Fruit fly (Drosophila melanogaster) whole organism, embryonic: ENCODE data around the gene CG31211.

ENCODE experiments used
- Ada2b ChIP-seq: fragments of 200-800 bp; sonication (Bioruptor generic); IDR thresholded peaks from 2 replicates; pipeline ENCODE4 v1.3.6; 2022; ENCODE audit warnings: missing biosample characterization, missing genetic modification characterization
- CG12155 ChIP-seq: fragments of 200-800 bp; sonication (Bioruptor generic); optimal IDR thresholded peaks from 3 replicates; lab custom pipeline; 2016; ENCODE audit warnings: missing biosample characterization, missing genetic modification characterization
- CG13287 ChIP-seq: fragments of 200-800 bp; sonication (Bioruptor generic); IDR thresholded peaks from 2 replicates; pipeline ENCODE4 v1.3.6; 2022; ENCODE audit warnings: missing biosample characterization, missing genetic modification characterization; ENCODE audit not compliant: partially characterized antibody
- CG1647 ChIP-seq: fragments of 200-800 bp; sonication (Bioruptor generic); optimal IDR thresholded peaks from 3 replicates; lab custom pipeline; 2016; ENCODE audit warnings: missing biosample characterization, missing genetic modification characterization
- CG17829 ChIP-seq: fragments of 200-800 bp; optimal IDR thresholded peaks from 2 replicates; lab custom pipeline; 2019; ENCODE audit warnings: missing biosample characterization, mild to moderate bottlenecking, missing genetic modification characterization, moderate library complexity
- CG2678 ChIP-seq: fragments of 200-800 bp; sonication (Bioruptor generic); optimal IDR thresholded peaks from 3 replicates; lab custom pipeline; 2019; ENCODE audit warnings: missing biosample characterization, mild to moderate bottlenecking, missing genetic modification characterization, moderate library complexity
- CG32772 ChIP-seq: fragments of 200-800 bp; sonication (Bioruptor generic); IDR thresholded peaks from 2 replicates; pipeline ENCODE4 v1.3.6; 2022; ENCODE audit warnings: missing biosample characterization, missing genetic modification characterization
- CG4617 ChIP-seq: fragments of 200-800 bp; sonication (Bioruptor generic); optimal IDR thresholded peaks from 3 replicates; lab custom pipeline; 2016; ENCODE audit warnings: missing biosample characterization, missing genetic modification characterization, borderline replicate concordance
- CG6689 ChIP-seq: fragments of 200-800 bp; sonication (Bioruptor generic); IDR thresholded peaks from 2 replicates; pipeline ENCODE4 v1.3.6; 2022; ENCODE audit warnings: missing biosample characterization, missing genetic modification characterization
- CG7357 ChIP-seq: fragments of 200-800 bp; sonication (Bioruptor generic); IDR thresholded peaks from 3 replicates; pipeline ENCODE4 v1.3.6; 2022; ENCODE audit warnings: missing biosample characterization, missing genetic modification characterization
- CTCF ChIP-seq: fragments of 200-800 bp; sonication (Bioruptor generic); optimal IDR thresholded peaks from 2 replicates; lab custom pipeline; 2017; ENCODE audit warnings: missing biosample characterization, mild to moderate bottlenecking, missing genetic modification characterization, moderate library complexity
- CrebB ChIP-seq: fragments of 200-800 bp; sonication (Bioruptor generic); optimal IDR thresholded peaks from 3 replicates; lab custom pipeline; 2018; ENCODE audit warnings: missing biosample characterization, mild to moderate bottlenecking, missing genetic modification characterization
- E2f1 ChIP-seq: fragments of 200-800 bp; sonication (Bioruptor generic); IDR thresholded peaks from 2 replicates; pipeline ENCODE4 v1.3.6; 2022; ENCODE audit warnings: missing biosample characterization, missing genetic modification characterization
- Gsc ChIP-seq: fragments of 200-800 bp; sonication (Bioruptor generic); IDR thresholded peaks from 2 replicates; pipeline ENCODE4 v1.3.6; 2022; ENCODE audit warnings: missing biosample characterization, missing genetic modification characterization
- HLH4C ChIP-seq: fragments of 200-800 bp; sonication (Bioruptor generic); IDR thresholded peaks from 3 replicates; pipeline ENCODE4 v1.3.6; 2022; ENCODE audit warnings: missing biosample characterization, missing genetic modification characterization; ENCODE audit not compliant: partially characterized antibody
- Kr ChIP-seq: fragments of 200-800 bp; sonication (Bioruptor generic); optimal IDR thresholded peaks from 2 replicates; lab custom pipeline; 2017; ENCODE audit warnings: missing biosample characterization, mild to moderate bottlenecking, missing genetic modification characterization
- Lim3 ChIP-seq: fragments of 200-800 bp; sonication (Bioruptor generic); IDR thresholded peaks from 2 replicates; pipeline ENCODE4 v1.3.6; 2022; ENCODE audit warnings: missing biosample characterization, missing genetic modification characterization
- Meics ChIP-seq: fragments of 200-800 bp; sonication (Bioruptor generic); optimal IDR thresholded peaks from 2 replicates; lab custom pipeline; 2017; ENCODE audit warnings: missing biosample characterization, mild to moderate bottlenecking, missing genetic modification characterization
- NFAT ChIP-seq: fragments of 200-800 bp; sonication (Bioruptor generic); IDR thresholded peaks from 2 replicates; pipeline ENCODE4 v1.3.6; 2022; ENCODE audit warnings: missing biosample characterization, missing genetic modification characterization
- Opbp ChIP-seq: fragments of 200-800 bp; sonication (Bioruptor generic); IDR thresholded peaks from 3 replicates; pipeline ENCODE4 v1.3.6; 2022; ENCODE audit warnings: missing biosample characterization, missing genetic modification characterization; ENCODE audit not compliant: partially characterized antibody
- Ravus ChIP-seq: fragments of 200-800 bp; sonication (Bioruptor generic); IDR thresholded peaks from 2 replicates; pipeline ENCODE4 v1.3.6; 2022; ENCODE audit warnings: missing biosample characterization, missing genetic modification characterization
- Ssrp ChIP-seq: fragments of 200-800 bp; sonication (Bioruptor generic); optimal IDR thresholded peaks from 2 replicates; lab custom pipeline; 2018; ENCODE audit warnings: missing biosample characterization, mild to moderate bottlenecking, missing genetic modification characterization, moderate library complexity
- Xrp1 ChIP-seq: fragments of 200-800 bp; sonication (Bioruptor generic); IDR thresholded peaks from 2 replicates; pipeline ENCODE4 v1.3.6; 2022; ENCODE audit warnings: missing biosample characterization, missing genetic modification characterization
- ac ChIP-seq: fragments of 200-800 bp; sonication (Bioruptor generic); optimal IDR thresholded peaks from 3 replicates; lab custom pipeline; 2017; ENCODE audit warnings: missing biosample characterization, mild to moderate bottlenecking, missing genetic modification characterization
- bsh ChIP-seq, 2 experiments: fragments of 200-800 bp; sonication (Bioruptor generic); optimal IDR thresholded peaks; 2 replicates each; lab custom pipeline; 2017 to 2018; ENCODE audit warnings: mild to moderate bottlenecking in 2 of 2, missing biosample characterization in 2 of 2, missing genetic modification characterization in 2 of 2, moderate library complexity in 1 of 2
- ci ChIP-seq: fragments of 200-800 bp; sonication (Bioruptor generic); IDR thresholded peaks from 3 replicates; pipeline ENCODE4 v1.3.6; 2022; ENCODE audit warnings: missing biosample characterization, missing genetic modification characterization
- crp ChIP-seq, 2 experiments: fragments of 200-800 bp; sonication (Bioruptor generic); optimal IDR thresholded peaks; 2 replicates in 1 of 2; 3 replicates in 1 of 2; lab custom pipeline; 2017; ENCODE audit warnings: missing biosample characterization in 2 of 2, missing genetic modification characterization in 2 of 2, mild to moderate bottlenecking in 1 of 2, moderate library complexity in 1 of 2
- dmrt99B ChIP-seq: fragments of 200-800 bp; sonication (Bioruptor generic); optimal IDR thresholded peaks from 2 replicates; lab custom pipeline; 2018; ENCODE audit warnings: missing biosample characterization, mild to moderate bottlenecking, missing genetic modification characterization, moderate library complexity
- gro ChIP-seq: fragments of 200-800 bp; sonication (Bioruptor generic); optimal IDR thresholded peaks from 2 replicates; lab custom pipeline; 2016; ENCODE audit warnings: missing biosample characterization, missing genetic modification characterization
- h ChIP-seq: fragments of >200 bp; optimal IDR thresholded peaks from 2 replicates; lab custom pipeline; 2017
- lab ChIP-seq: fragments of 200-800 bp; sonication (Bioruptor generic); optimal IDR thresholded peaks from 3 replicates; lab custom pipeline; 2017; ENCODE audit warnings: missing biosample characterization, missing genetic modification characterization, mild to moderate bottlenecking, moderate library complexity, missing genetic modification reagents
- lmd ChIP-seq: fragments of 200-800 bp; sonication (Bioruptor generic); IDR thresholded peaks from 2 replicates; pipeline ENCODE4 v1.3.6; 2022; ENCODE audit warnings: missing biosample characterization, missing genetic modification characterization
- nmo ChIP-seq: fragments of 200-800 bp; sonication (Bioruptor generic); optimal IDR thresholded peaks from 2 replicates; lab custom pipeline; 2018; ENCODE audit warnings: missing biosample characterization, mild to moderate bottlenecking, missing genetic modification characterization, moderate library complexity
- seq ChIP-seq: fragments of 200-800 bp; sonication (Bioruptor generic); IDR thresholded peaks from 2 replicates; pipeline ENCODE4 v1.3.6; 2022; ENCODE audit warnings: missing biosample characterization, missing genetic modification characterization
- tap ChIP-seq: fragments of 200-800 bp; optimal IDR thresholded peaks from 3 replicates; lab custom pipeline; 2019; ENCODE audit warnings: missing biosample characterization, mild to moderate bottlenecking, missing genetic modification characterization, moderate library complexity
- vnd ChIP-seq: fragments of 200-800 bp; sonication (Bioruptor generic); IDR thresholded peaks from 3 replicates; pipeline ENCODE4 v1.3.6; 2022; ENCODE audit warnings: missing biosample characterization, missing genetic modification characterization; ENCODE audit not compliant: partially characterized antibody

Gene CG31211

dm6 chr3R:11920605-11921004, 28.9 kb upstream of the CG31211 start (continued):
- TF ChIP-seq CG2678 (tag; lab: Kevin White, UChicago) (no peak), dmrt99B (peak; percentile 57), Opbp (GFP tag; lab: Robert Waterston, UW) (no peak), seq (no peak), E2f1 (GFP tag; lab: Robert Waterston, UW) (0 out of 2 replicates have a peak, but pooled peaks have one; percentile 31), CG32772 (GFP tag; lab: Robert Waterston, UW) (0 out of 2 replicates have a peak, but pooled peaks have one; percentile 23), bsh (GFP tag; optimal IDR thresholded peaks at IDR 0.05; lab: Kevin White, UChicago) (peak in 1 of 2 experiments; percentile 68), HLH4C (GFP tag; lab: Robert Waterston, UW) (no peak), CG13287 (GFP tag; lab: Robert Waterston, UW) (no peak), gro (GFP tag; lab: Kevin White, UChicago) (no peak), lmd (GFP tag; lab: Robert Waterston, UW) (peak; percentile 52; the same call in 1 of the 2 replicates), CrebB (no peak), CG17829 (tag; lab: Kevin White, UChicago) (no peak), CG12155 (GFP tag; lab: Kevin White, UChicago) (no peak), Ada2b (GFP tag; lab: Robert Waterston, UW) (peak; percentile 44; the same call in 1 of the 2 replicates), CG6689 (peak; percentile 37; the same call in 1 of the 2 replicates), tap (tag; lab: Kevin White, UChicago) (peak; percentile 24), Xrp1 (peak; percentile 40; the same call in 1 of the 2 replicates), crp (GFP tag; optimal IDR thresholded peaks at IDR 0.05; lab: Kevin White, UChicago) (no peak)

- TF ChIP-seq lab (GFP tag; lab: Kevin White, UChicago) = no peak
- no peak for TF ChIP-seq CG7357 (GFP tag; lab: Robert Waterston, UW)
- TF ChIP-seq CG4617 (GFP tag; lab: Kevin White, UChicago) = no peak
- TF ChIP-seq ci (GFP tag; lab: Robert Waterston, UW) = no peak
- TF ChIP-seq nmo = no peak
- TF ChIP-seq Kr (GFP tag; lab: Kevin White, UChicago) = no peak
- no peak for TF ChIP-seq ac (GFP tag; lab: Kevin White, UChicago)
- no peak for TF ChIP-seq h (lab: Kevin White, UChicago)
- no peak for TF ChIP-seq Meics
- TF ChIP-seq NFAT (GFP tag; lab: Robert Waterston, UW) = no peak
- TF ChIP-seq Gsc (GFP tag; lab: Robert Waterston, UW) = no peak
- TF ChIP-seq Lim3 (GFP tag; lab: Robert Waterston, UW) = no peak
- no peak for TF ChIP-seq vnd
- TF ChIP-seq CG1647 = no peak
- no peak for TF ChIP-seq Ravus (GFP tag; lab: Robert Waterston, UW)
- TF ChIP-seq dmrt99B = no peak
These were observed 18.5 kb upstream of the CG31211 start, which contains the start of gene CG14731 for dm6 chr3R:11930962-11931361. Gene CG14731 (plus strand): TSS chr3R:11931262.

dm6 chr3R:11933903-11934302, 15.6 kb upstream of the CG31211 start:
- TF ChIP-seq CTCF (GFP tag; lab: Kevin White, UChicago) (peak; percentile 81), Ssrp (tag; lab: Kevin White, UChicago) (no peak)
